Fruit fly (Drosophila melanogaster): Measurements from ENCODE around the gene sno.

DNA sequence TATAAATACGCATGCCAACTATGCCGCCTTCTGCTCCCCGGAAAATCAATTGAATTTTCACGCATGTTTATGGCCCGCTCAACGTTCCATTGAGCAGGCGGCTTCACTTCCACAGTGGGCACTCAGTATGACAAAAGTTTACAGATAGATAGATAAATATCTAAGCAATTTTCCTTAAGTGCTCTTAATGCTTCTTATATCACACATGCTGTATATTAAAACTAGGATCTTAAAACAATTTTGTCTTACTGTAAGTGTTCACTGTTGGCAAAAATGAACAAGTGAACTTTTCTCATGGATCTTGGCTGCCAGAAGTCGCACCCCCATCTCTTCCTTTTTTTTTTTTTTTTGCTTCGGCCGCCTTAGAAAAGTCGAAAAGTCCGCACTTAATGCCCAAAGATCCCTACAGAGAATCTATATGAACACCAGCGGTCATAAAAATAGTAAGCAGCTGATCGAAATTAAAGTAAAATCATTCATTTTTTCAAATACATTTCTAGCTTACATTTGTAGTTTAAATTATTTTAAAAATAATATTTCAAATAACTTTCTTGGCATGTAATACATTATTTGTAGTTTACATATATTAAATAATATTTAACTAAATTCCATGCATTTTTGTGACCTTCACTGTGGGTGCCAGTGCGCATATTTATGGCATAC, 41.7 kb upstream of the sno start:
- TF ChIP-seq CG8301 (tag; optimal IDR thresholded peaks at IDR 0.05) (peak; percentile 23), CG12605 (GFP tag; IDR thresholded peaks at IDR 0.05) (no peak), CG13204 (GFP tag; optimal IDR thresholded peaks at IDR 0.05) (no peak), rn (GFP tag; IDR thresholded peaks at IDR 0.05) (no peak), CG32121 (GFP tag; IDR thresholded peaks at IDR 0.05) (0 out of 2 replicates have a peak, but pooled peaks have one; percentile 20)
